Fruit fly (Drosophila melanogaster): ENCODE results near the gene CG34175.

CG34175 gene

DNA sequence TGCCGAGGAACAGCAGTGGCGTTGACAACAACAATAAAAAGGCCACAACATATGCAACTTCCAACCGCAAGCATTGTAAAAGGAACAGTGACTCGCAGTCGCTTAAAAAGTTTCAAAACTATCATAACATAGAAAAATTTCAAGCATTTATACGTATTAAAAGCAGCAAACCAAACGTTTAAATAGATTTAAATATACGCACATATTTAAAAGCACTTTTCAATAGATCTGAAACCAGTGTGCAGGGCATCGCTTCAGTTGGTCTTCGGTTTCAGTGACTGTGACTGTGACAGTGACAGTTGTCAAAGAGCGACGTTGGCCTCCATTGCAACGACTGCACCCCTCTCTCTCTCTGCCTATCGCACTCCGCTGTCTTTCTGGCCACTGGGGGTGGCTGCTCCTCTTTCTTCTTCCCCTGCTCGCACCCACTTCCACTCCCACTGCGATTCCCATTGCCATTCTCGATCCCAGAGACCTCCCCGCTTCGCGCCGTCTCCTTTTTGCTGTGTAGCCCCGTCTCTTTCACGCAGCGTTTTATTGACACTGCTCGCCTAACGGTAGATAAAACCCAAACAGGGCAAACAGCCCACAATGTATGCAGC lies 49.6 kb upstream of the CG34175 start (continued):
- TF ChIP-seq ham (GFP tag; IDR thresholded peaks at IDR 0.05) (no peak), ara (GFP tag; IDR thresholded peaks at IDR 0.05) (peak; percentile 94), sima (GFP tag; optimal IDR thresholded peaks at IDR 0.05) (no peak), Scr (GFP tag; IDR thresholded peaks at IDR 0.05; ENCODE audit: partially characterized antibody) (no peak), gfzf (GFP tag; optimal IDR thresholded peaks at IDR 0.05) (no peak), Sox100B (GFP tag; optimal IDR thresholded peaks at IDR 0.05) (peak; percentile 75), wor (GFP tag; IDR thresholded peaks at IDR 0.05) (peak; percentile 84), CG18262 (tag; optimal IDR thresholded peaks at IDR 0.05) (peak; percentile 89), Opbp (GFP tag; IDR thresholded peaks at IDR 0.05; ENCODE audit: partially characterized antibody) (no peak), fu2 (GFP tag; optimal IDR thresholded peaks at IDR 0.05) (peak; percentile 12), Max (GFP tag; optimal IDR thresholded peaks at IDR 0.05) (peak; percentile 1), Xrp1 (GFP tag; IDR thresholded peaks at IDR 0.05) (peak; percentile 94), cg (GFP tag; optimal IDR thresholded peaks at IDR 0.05) (no peak), CG10959 (GFP tag; IDR thresholded peaks at IDR 0.05) (peak; percentile 72), HLHmδ (GFP tag; optimal IDR thresholded peaks at IDR 0.05) (no peak), Med (GFP tag) (peak; percentile 94), CG13123 (GFP tag; optimal IDR thresholded peaks at IDR 0.05) (no peak), CG12942 (GFP tag; optimal IDR thresholded peaks at IDR 0.05) (peak; percentile 39), Doc2 (GFP tag; IDR thresholded peaks at IDR 0.05) (no peak), seq (GFP tag; IDR thresholded peaks at IDR 0.05) (peak; percentile 47), Trl (optimal IDR thresholded peaks at IDR 0.05) (no peak), Trl (GFP tag; optimal IDR thresholded peaks at IDR 0.05) (peak; percentile 51), amos (GFP tag; IDR thresholded peaks at IDR 0.05; ENCODE audit: partially characterized antibody) (no peak), CG34224 (GFP tag; IDR thresholded peaks at IDR 0.05; ENCODE audit: partially characterized antibody) (no peak), ttk (GFP tag; IDR thresholded peaks at IDR 0.05) (peak; percentile 92), CG17359 (tag; optimal IDR thresholded peaks at IDR 0.05) (peak; percentile 93), CG8281 (tag; optimal IDR thresholded peaks at IDR 0.05) (peak; percentile 41), Nf-YB (GFP tag; optimal IDR thresholded peaks at IDR 0.05) (peak; percentile 19), h (optimal IDR thresholded peaks at IDR 0.05) (no peak), CG16863 (GFP tag; optimal IDR thresholded peaks at IDR 0.05) (peak; percentile 71), NC2α (GFP tag; optimal IDR thresholded peaks at IDR 0.05) (no peak), dysf (GFP tag; IDR thresholded peaks at IDR 0.05) (peak; percentile 86), twi (tag; optimal IDR thresholded peaks at IDR 0.05) (peak; percentile 26), CG14860 (GFP tag; IDR thresholded peaks at IDR 0.05; ENCODE audit: partially characterized antibody) (peak; percentile 60; the same call in 2 of the 3 replicates), CG1233 (GFP tag; optimal IDR thresholded peaks at IDR 0.05) (peak; percentile 75), Ravus (GFP tag; IDR thresholded peaks at IDR 0.05) (no peak), aop (GFP tag; IDR thresholded peaks at IDR 0.05) (peak; percentile 78; the same call in 1 of the 2 replicates), jumu (GFP tag; optimal IDR thresholded peaks at IDR 0.05) (peak; percentile 53), Hsf (GFP tag; optimal IDR thresholded peaks at IDR 0.05) (peak; percentile 51), unc-4 (GFP tag; IDR thresholded peaks at IDR 0.05; ENCODE audit: partially characterized antibody) (no peak), CG1529 (GFP tag; optimal IDR thresholded peaks at IDR 0.05) (peak; percentile 85), GATAe (GFP tag; conservative IDR thresholded peaks at IDR 0.05) (no peak; the same call in 1 of the 2 replicates), CG13894 (tag; optimal IDR thresholded peaks at IDR 0.05) (no peak), kni (GFP tag; optimal IDR thresholded peaks at IDR 0.05) (no peak), emc (GFP tag; optimal IDR thresholded peaks at IDR 0.05) (no peak), CG8359 (GFP tag; optimal IDR thresholded peaks at IDR 0.05; ENCODE audit: borderline replicate concordance) (peak; percentile 72), schlank (tag; optimal IDR thresholded peaks at IDR 0.05) (no peak), CG9727 (GFP tag; optimal IDR thresholded peaks at IDR 0.05) (peak; percentile 41), inv (GFP tag; IDR thresholded peaks at IDR 0.05; ENCODE audit: partially characterized antibody) (no peak), CG9215 (GFP tag; IDR thresholded peaks at IDR 0.05) (peak; percentile 29; the same call in 1 of the 2 replicates)
